Worm (Caenorhabditis elegans): Measurements from ENCODE around the gene Y105C5A.1.
"Not testable (repeated sequence)": the region's sequence is repeated elsewhere in the genome, so short reads cannot be mapped to it uniquely, and the experiment has no call there.

Y105C5A.1 gene

DNA sequence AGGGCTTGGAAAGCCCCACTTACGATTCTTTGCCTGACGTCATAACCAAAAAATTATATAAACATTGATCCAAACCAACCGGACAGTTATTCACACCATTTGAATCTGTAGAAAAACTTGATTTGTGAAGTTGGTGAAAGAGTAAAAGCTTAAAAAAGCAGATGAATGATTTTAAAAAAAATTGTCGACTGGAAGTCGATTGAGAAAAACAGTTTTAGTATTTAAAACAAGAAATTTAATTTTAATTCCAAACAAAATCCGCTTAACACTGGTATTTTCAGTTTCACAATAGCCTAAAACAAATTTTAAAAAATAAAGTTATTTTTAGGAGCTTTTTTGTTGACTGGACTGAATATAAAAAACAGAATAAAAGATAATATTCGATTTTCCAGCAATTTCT, at the start of gene Y105C5A.1:
TSS of gene Y105C5A.1 (minus strand) at position 101 of the 400 bp plus-strand sequence.
- TF ChIP-seq nhr-76 (tag; optimal IDR thresholded peaks at IDR 0.05) (no peak), mdl-1 (tag; optimal IDR thresholded peaks at IDR 0.05) (no peak), lin-39 (tag; optimal IDR thresholded peaks at IDR 0.05) (no peak), attf-4 (tag; optimal IDR thresholded peaks at IDR 0.05) (no peak), F44E2.7 (GFP tag; IDR thresholded peaks at IDR 0.05) (no peak), snpc-4 (tag; optimal IDR thresholded peaks at IDR 0.05) (no peak), Y48G9A.11 (GFP tag; IDR thresholded peaks at IDR 0.05) (no peak), vab-7 (GFP tag; IDR thresholded peaks at IDR 0.05) (no peak), mxl-2 (GFP tag; conservative IDR thresholded peaks at IDR 0.05) (no peak), dmd-6 (GFP tag; IDR thresholded peaks at IDR 0.05) (no peak), snpc-1.2 (GFP tag; IDR thresholded peaks at IDR 0.05) (no peak), nhr-28 (tag; optimal IDR thresholded peaks at IDR 0.05) (no peak), skn-1 (tag; optimal IDR thresholded peaks at IDR 0.05) (no peak), Y75B8A.6 (GFP tag; IDR thresholded peaks at IDR 0.05) (no peak), hmg-1.1 (GFP tag; IDR thresholded peaks at IDR 0.05) (no peak), ctbp-1 (GFP tag; IDR thresholded peaks at IDR 0.05) (no peak)

DNA sequence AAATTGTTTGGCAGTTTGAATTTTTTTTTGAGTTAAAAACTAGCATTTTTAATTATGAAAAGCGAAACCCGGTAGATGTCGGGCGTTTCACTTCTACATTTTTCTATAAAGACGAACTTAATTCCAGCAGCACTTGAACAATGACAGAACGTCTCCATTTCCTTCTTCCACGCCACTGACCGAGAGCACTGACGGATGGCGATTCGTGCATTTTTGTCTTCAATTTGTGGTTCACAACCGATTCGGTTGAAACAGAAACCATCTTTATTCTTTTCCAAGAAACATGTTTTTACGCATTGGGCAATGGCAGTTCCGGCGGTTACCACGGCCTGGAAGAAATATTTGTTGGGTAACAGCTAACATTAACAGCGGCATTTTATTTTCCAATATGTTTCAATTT, 48.9 kb upstream of the Y105C5A.1 start:
- TF ChIP-seq set-16 (GFP tag; IDR thresholded peaks at IDR 0.05) (no peak), snpc-1.2 (GFP tag; IDR thresholded peaks at IDR 0.05) (peak; percentile 79)

DNA sequence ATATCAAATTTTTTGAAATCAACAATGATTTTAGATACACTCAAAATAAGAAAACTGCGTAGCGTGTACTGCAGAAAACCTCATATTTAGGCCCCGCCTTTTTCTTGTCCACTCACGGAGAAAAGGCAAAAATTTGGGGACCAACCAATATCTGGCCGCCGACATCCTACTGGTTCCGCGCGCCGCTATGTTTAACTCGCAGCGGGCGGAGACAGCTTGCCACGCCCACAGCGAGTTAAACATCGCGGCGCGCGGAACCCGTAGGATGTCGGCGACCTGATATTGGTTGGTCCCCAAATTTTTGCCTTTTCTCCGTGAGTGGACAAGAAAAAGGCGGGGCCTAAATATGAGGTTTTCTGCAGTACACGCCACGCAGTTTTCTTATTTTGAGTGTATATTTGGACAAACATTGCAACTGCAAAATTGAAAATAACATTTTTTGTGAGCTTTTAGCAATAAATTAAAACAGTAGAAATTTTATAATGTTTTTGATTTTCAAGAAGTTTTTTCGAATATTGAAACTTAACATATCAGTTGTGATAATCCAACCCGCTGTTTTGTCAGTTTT, 45.7 kb upstream of the Y105C5A.1 start:
- TF ChIP-seq snpc-1.2 (GFP tag; IDR thresholded peaks at IDR 0.05): peak; percentile 95

DNA sequence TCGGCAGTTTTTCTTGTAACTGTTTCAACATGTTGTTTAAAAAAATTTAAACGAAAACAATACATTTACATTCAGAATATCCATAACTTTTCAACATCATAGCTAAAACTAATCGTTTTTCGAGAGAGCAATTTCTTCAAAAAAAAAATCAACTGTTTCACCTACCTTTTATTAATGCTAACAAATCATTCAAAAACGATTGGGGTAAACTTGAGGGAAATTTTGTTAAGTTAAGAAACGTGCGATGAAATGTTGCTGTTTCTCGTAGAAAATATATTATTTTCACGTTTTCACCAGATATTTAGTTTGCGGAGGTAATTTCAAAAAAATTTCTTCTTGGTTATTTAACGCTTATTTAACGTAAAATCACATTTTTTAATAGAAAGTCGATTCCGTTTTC, 42.2 kb upstream of the Y105C5A.1 start:
- TF ChIP-seq snpc-1.2 (GFP tag; IDR thresholded peaks at IDR 0.05) (peak; percentile 70; the same call in 1 of the 2 replicates), nhr-10 (tag; optimal IDR thresholded peaks at IDR 0.05) (no peak)

DNA sequence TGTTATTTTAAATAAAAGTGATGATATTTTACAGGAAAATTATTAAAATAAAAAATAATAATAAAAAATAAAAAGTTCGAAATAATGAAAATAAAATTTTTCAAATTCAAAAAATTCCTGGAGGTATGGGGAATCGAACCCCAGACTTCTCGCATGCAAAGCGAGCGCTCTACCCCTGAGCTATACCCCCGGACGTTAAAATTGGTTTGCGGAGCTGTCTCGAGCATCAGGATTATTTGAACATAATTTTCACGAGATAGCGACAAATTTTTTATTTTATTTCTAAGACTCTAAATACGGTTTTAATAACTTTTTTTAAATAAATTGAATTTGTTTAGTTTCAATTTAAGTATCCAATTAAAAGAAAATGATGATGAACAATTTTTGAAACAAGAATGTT, 40.0 kb upstream of the Y105C5A.1 start:
- no peak for TF ChIP-seq hlh-11 (tag; optimal IDR thresholded peaks at IDR 0.05)
- TF ChIP-seq arid-1 (GFP tag; conservative IDR thresholded peaks at IDR 0.05): no peak
- TF ChIP-seq pha-4 (GFP tag; IDR thresholded peaks at IDR 0.05): peak; percentile 44; the same call in 1 of the 2 replicates
- TF ChIP-seq pha-4 (tag; optimal IDR thresholded peaks at IDR 0.05): no peak
- TF ChIP-seq daf-16 (GFP tag; optimal IDR thresholded peaks at IDR 0.05): peak in 1 of 2 experiments; percentile 22
- TF ChIP-seq daf-16 (tag; optimal IDR thresholded peaks at IDR 0.05): no peak
- peak; percentile 74 for TF ChIP-seq snpc-4 (tag; optimal IDR thresholded peaks at IDR 0.05)
- TF ChIP-seq snpc-1.2 (GFP tag; IDR thresholded peaks at IDR 0.05): peak; percentile 98
- TF ChIP-seq lin-38 (GFP tag; IDR thresholded peaks at IDR 0.05): peak; percentile 43

DNA sequence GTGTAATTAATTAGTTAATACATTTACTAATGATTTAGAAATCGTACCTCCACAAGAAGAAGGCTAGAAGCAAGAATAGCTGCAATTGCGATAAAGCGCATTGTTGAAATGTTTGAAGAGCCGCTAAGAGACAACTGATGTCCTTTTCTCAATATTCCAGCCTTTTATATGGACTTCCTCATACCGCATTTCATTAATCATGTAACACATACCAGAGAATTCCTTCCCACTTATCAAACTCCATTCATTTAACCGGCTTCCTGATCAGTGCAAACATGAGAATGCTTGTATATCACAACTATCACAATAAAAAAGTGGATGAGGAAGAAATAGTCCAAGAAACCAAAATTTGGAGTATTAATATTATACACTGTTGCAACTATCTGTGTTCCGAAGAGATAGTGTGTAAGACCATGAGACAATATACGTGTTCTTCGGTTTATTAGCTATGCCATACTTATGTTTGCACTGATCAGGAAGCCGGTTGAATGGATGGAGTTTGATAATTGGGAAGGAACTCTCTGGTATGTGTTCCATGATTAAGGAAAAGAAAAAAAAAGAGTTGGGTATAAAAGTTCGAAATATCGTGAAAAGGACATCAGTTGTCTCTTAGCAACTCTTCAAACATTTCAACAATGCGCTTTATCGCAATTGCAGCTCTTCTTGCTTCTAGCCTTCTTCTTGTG, 30.9 kb upstream of the Y105C5A.1 start, which contains the start of the genes pqn-78 and pqn-79:
TSS of gene pqn-78 (minus strand) at position 101 of the 686 bp plus-strand sequence.
TSS of gene pqn-79 (plus strand) at position 636 of the 686 bp plus-strand sequence.
- not testable (repeated sequence) for TF ChIP-seq daf-19 (GFP tag; conservative IDR thresholded peaks at IDR 0.05); zip-11 (GFP tag; IDR thresholded peaks at IDR 0.05); nhr-11 (tag; optimal IDR thresholded peaks at IDR 0.05)

DNA sequence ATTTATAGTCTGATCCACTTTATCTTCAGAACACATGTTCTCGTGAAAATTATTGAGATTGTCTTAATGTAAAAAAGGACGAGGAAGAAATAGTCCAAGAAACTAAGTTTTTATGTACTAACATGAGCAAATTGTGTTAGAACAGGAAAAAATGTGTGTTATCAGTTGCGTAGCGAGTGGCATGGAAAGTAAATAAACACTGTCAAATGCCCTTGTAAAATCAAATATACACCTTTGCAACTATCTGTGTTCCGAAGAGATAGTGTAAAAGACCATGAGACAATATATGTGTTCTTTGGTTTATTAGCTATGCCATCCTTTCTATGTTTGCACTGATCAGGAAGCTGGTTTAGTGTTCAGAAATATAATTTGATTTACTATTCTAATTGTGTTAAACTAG, 28.9 kb upstream of the Y105C5A.1 start:
- TF ChIP-seq pqm-1 (tag; optimal IDR thresholded peaks at IDR 0.05): peak; percentile 51
- no peak for TF ChIP-seq ztf-11 (tag; optimal IDR thresholded peaks at IDR 0.05)
- TF ChIP-seq daf-16 (GFP tag; optimal IDR thresholded peaks at IDR 0.05): no peak
- peak; percentile 50 for TF ChIP-seq daf-16 (tag; optimal IDR thresholded peaks at IDR 0.05)
- TF ChIP-seq lir-3 (tag; optimal IDR thresholded peaks at IDR 0.05): no peak
- TF ChIP-seq daf-12 (tag; optimal IDR thresholded peaks at IDR 0.05): no peak
- peak; percentile 55 for TF ChIP-seq nhr-28 (tag; optimal IDR thresholded peaks at IDR 0.05)

Measured in whole organism, L4 larva.